Worm (Caenorhabditis elegans) whole organism, dauer: ENCODE results near the gene Y54G11A.19.
"Not testable (repeated sequence)": the region's sequence is repeated elsewhere in the genome, so short reads cannot be mapped to it uniquely, and the experiment has no call there.

Experiments
- unc-62 ChIP-seq: sonication (generic microtip); optimal IDR thresholded peaks from 2 replicates; lab custom pipeline; 2017; ENCODE audit warnings: missing biosample characterization, missing genetic modification reagents, missing genetic modification characterization

Y54G11A.19 gene

DNA sequence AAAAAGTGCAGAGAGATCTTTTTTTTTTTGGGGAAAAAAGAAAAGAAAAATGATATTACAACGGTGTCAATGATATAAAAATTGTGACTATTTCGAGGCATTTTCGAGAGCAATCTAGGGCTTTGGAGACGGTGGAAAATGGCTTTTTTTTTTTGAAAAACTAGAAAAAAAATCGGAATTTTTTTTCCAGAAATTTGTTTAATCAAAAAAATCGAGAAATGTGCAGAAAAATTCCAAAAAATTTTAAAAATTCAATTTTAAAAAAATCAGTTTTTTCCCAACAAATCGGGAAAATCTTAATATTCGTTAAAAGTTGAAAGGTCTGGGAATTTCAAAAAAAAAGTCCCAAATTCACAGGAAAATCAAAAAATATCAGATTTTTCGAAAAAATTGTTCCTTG is at the start of gene Y54G11A.19:
Gene Y54G11A.19, minus strand, starts transcription at position 101 of the 400 bp plus-strand sequence.
- TF ChIP-seq unc-62: no peak

- not testable (repeated sequence) for TF ChIP-seq unc-62
Measured at ce11 chrII:14306160-14306559, 49.5 kb upstream of the Y54G11A.19 start, which contains the start of gene ctl-1. Gene ctl-1 (minus strand): TSS chrII:14306260.

DNA sequence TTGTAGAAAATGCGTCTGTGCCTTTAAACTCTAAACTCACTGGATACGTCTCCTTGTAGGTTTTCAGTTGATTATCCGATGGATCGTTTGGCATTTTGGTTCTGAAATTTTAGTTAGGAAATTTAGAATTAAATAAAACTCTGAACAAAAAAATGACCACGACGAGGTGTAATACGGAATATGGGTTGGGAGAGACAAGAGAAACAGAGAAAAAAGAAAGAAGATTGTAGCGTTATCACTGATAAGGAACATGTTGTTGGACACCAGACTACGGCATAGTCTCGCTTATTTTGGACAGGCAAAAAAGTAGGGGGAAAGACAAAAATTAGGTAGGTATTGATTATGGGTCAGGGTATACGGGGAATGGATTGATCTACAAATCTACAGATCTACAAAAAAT is 45.2 kb upstream of the Y54G11A.19 start, which contains the start of gene ctl-2:
Gene ctl-2, minus strand, starts transcription at position 101 of the 400 bp plus-strand sequence.
- TF ChIP-seq unc-62: not testable (repeated sequence)

- no peak for TF ChIP-seq unc-62
Measured at ce11 chrII:14299254-14299759, 42.6 kb upstream of the Y54G11A.19 start.

DNA sequence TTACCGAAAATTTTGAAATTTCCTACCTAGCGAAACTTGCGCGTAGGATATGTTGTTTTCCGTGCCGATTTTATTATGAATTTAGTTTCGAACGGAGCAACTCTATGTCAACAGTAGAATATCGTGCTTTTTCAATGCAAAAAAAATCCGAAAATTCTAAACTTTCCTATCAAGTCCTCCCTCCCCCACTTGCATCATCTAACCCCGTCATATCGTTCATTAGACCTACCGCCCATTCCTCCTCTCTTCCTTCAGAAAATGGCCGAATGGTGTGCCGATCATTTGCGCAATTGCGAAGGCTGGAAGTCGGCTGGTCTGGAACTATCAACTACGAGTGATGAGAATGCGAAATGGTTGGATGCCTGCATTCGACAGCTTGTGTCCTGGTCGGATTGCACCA is 40.4 kb upstream of the Y54G11A.19 start, which contains the start of gene Y54G11A.7:
Gene Y54G11A.7, plus strand, starts transcription at position 256 of the 400 bp plus-strand sequence.
- TF ChIP-seq unc-62: not testable (repeated sequence)

ce11 chrII:14296320-14296719 is 39.6 kb upstream of the Y54G11A.19 start:
- TF ChIP-seq unc-62: no peak

- no peak for TF ChIP-seq unc-62
Measured at ce11 chrII:14294390-14294789, 37.7 kb upstream of the Y54G11A.19 start.

ce11 chrII:14292519-14292918 is 35.8 kb upstream of the Y54G11A.19 start, which contains the start of gene Y54G11A.4:
Gene Y54G11A.4 (plus strand): TSS chrII:14292819.
- TF ChIP-seq unc-62: no peak

DNA sequence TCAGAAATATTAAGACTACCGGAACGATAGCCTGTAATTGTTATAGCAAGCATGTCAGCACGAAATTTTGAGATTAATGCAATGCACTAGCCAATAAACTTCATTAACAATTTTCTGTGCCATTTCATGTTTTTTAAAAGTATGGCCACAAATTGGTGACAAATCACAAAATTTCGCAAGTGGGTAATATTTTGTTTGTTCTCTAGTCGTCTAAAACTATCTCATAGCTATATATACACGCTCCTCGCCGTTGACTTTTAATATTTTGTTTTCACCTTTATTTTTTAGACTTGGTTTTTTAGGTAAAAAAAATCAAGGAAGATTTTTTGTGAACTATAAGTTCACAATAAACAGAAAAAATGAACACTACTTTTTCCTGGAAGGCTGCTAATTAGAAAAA is 34.2 kb upstream of the Y54G11A.19 start:
- TF ChIP-seq unc-62: no peak

DNA sequence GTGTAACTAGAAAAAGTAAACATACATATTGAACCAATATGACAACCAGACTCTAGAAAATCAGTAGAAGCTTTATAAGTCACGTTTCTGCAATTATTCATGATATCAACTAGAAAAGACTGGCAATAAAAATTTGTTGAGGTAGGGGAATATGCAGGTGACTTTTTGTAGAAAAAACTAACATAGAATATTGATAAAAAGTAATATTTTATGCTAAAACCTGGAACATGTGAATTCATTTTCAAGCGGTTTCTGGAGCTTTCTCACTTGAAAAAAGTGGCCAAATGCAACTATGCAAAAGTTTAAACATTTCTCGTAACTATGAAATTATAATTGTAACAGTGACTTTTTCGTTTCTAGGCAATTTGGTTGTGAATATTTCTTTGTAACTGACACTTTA is 32.3 kb upstream of the Y54G11A.19 start, which contains the start of gene srh-42:
Gene srh-42, minus strand, starts transcription at position 101 of the 400 bp plus-strand sequence.
- TF ChIP-seq unc-62: no peak

DNA sequence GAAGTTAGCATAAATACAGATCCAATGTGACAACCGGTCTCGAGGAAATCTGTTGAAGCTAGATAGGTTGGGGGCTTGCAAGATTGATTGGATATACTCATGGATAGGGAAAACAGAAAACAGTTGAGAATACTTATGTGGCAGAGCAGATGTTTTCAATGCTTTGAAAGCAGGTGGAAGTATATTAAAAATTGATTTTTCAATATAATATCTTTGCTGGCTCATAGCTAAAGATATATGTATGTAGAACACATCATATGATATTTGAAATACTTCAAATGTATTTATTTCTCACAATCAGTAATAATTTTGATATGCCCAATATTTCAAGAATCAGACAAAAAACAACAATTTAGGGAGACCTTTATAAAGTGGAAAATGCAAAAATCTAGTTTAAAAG is 30.6 kb upstream of the Y54G11A.19 start, which contains the start of gene srh-41:
Gene srh-41, minus strand, starts transcription at position 101 of the 400 bp plus-strand sequence.
- no peak for TF ChIP-seq unc-62

DNA sequence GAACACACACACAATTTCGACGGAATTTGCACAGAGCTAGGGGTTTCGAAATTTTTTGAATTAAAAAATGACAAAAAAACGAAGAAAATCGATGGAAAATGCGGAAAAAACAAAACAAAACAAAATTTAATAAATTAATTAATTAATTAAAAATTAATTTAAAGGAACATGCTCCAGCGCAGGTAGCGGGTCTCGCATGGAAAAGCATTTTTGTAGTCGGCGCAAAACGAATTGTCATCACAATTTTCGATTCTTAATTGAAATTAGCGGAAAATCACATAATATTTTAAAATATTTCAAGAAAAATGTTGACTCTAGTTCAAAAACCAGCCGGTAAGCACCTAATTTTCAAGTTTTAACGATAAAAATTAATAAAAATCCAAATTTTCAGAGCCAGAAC is 19.7 kb upstream of the Y54G11A.19 start, which contains the start of gene Y54G11A.3:
Gene Y54G11A.3, plus strand, starts transcription at position 213 of the 400 bp plus-strand sequence.
- no peak for TF ChIP-seq unc-62

ce11 chrII:14269839-14270238 is 13.2 kb upstream of the Y54G11A.19 start:
- TF ChIP-seq unc-62: no peak

ce11 chrII:14269142-14269593 is 12.5 kb upstream of the Y54G11A.19 start, which contains the start of gene Y54G11A.1:
Gene Y54G11A.1 (minus strand): TSS chrII:14269192.
- no peak for TF ChIP-seq unc-62

DNA sequence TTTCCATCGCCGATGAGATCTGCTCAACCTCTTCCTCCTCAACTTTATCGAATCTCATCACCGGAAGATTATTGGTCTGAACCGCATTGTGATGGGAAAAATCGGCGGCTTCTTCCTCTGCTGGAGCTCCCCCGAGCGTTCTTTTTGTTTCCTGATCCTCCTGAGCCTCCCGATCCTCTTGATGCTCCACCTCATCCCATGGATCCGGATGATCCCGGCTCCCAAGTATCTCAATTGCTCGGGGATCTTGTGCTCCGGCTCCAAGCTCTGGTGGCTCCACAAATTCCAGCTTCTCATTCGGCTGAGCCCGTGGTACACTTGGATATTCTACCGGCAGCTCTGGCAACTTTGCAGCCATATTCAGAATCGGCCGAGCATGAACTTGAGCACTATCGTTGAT is 1.3 kb upstream of the Y54G11A.19 start:
- no peak for TF ChIP-seq unc-62

- no peak for TF ChIP-seq unc-62
Measured at ce11 chrII:14255850-14256249, 829 bp downstream of the Y54G11A.19 start.

- TF ChIP-seq unc-62: no peak
Measured at ce11 chrII:14252057-14252456, 4.6 kb downstream of the Y54G11A.19 start, which contains the start of gene Y54G11A.2. Gene Y54G11A.2 (plus strand): TSS chrII:14252357.

DNA sequence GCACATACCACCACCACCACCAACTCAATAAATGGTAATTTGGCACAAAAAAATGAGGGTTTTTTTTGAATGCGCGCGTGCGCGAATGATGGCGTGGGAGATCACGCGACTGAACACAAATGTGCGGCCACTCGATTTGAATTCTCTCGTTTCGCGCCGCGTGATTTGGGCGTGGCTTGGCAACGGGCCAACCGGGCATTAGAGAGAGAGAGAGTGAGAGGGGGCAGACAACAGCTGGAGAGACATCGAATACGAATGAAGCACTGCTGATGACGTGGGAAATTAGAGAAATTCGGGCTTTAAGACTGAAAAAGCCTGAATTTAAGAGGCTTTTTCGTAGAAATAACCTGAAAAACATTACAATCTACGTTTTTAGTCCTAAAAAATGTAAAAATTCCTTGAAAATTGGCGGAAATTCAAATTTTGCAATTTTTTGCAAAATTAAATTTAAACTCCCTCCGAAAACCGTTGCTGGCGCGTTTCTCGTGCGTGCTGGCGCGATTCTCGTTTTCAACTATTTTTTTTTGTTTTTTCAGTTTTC is 5.2 kb downstream of the Y54G11A.19 start:
- no peak for TF ChIP-seq unc-62
